Worm (Caenorhabditis elegans): Measurements from ENCODE around the gene sir-2.1.

The sir-2.1 gene

ce11 chrIV:10366018-10366417 lies at the start of gene sir-2.1:
TSS of gene sir-2.1 (minus strand) at chrIV:10366229.
- TF ChIP-seq lin-15B (tag; optimal IDR thresholded peaks at IDR 0.05), result peak; percentile 58
- TF ChIP-seq elt-2 (tag; optimal IDR thresholded peaks at IDR 0.05), result peak; percentile 32
- no peak for TF ChIP-seq nhr-11 (tag; optimal IDR thresholded peaks at IDR 0.05)
- peak; percentile 54 for TF ChIP-seq lsy-12 (tag; optimal IDR thresholded peaks at IDR 0.05)
- TF ChIP-seq snpc-4 (tag; optimal IDR thresholded peaks at IDR 0.05), result peak; percentile 33
- TF ChIP-seq jun-1 (tag; optimal IDR thresholded peaks at IDR 0.05), result peak; percentile 2
- no peak for TF ChIP-seq zag-1 (tag; optimal IDR thresholded peaks at IDR 0.05)
- peak; percentile 31 for TF ChIP-seq ceh-28 (tag; optimal IDR thresholded peaks at IDR 0.05)
- peak; percentile 13 for TF ChIP-seq nhr-43 (tag; optimal IDR thresholded peaks at IDR 0.05; ENCODE audit: poor library complexity, severe bottlenecking)
- peak; percentile 55 for TF ChIP-seq nhr-23 (tag; optimal IDR thresholded peaks at IDR 0.05)
- no peak for TF ChIP-seq unc-62 (GFP tag; optimal IDR thresholded peaks at IDR 0.05)
- TF ChIP-seq nhr-25 (tag; optimal IDR thresholded peaks at IDR 0.05), result peak; percentile 9
- TF ChIP-seq lin-39 (tag; optimal IDR thresholded peaks at IDR 0.05), result peak; percentile 27
- TF ChIP-seq ama-1 (optimal IDR thresholded peaks at IDR 0.05), result peak; percentile 59
- TF ChIP-seq mdl-1 (tag; optimal IDR thresholded peaks at IDR 0.05), result no peak
- peak; percentile 47 for TF ChIP-seq pha-4 (tag; optimal IDR thresholded peaks at IDR 0.05)
- TF ChIP-seq nfya-1 (tag; optimal IDR thresholded peaks at IDR 0.05; ENCODE audit: insufficient read depth), result peak; percentile 26

- TF ChIP-seq snpc-4 (tag; optimal IDR thresholded peaks at IDR 0.05), result no peak
- no peak for TF ChIP-seq lin-15B (tag; optimal IDR thresholded peaks at IDR 0.05)
- TF ChIP-seq lsy-12 (tag; optimal IDR thresholded peaks at IDR 0.05), result no peak
- TF ChIP-seq skn-1 (tag; optimal IDR thresholded peaks at IDR 0.05), result no peak
- no peak for TF ChIP-seq ztf-4 (tag; optimal IDR thresholded peaks at IDR 0.05)
- no peak for TF ChIP-seq ceh-82 (tag; optimal IDR thresholded peaks at IDR 0.05)
Observed at ce11 chrIV:10413828-10414227, 47.8 kb upstream of the sir-2.1 start, which contains the start of gene R10H10.7. TSS of gene R10H10.7 (minus strand) at chrIV:10413928.

- no peak for TF ChIP-seq elt-3 (tag; optimal IDR thresholded peaks at IDR 0.05)
- no peak for TF ChIP-seq ceh-82 (tag; optimal IDR thresholded peaks at IDR 0.05)
- no peak for TF ChIP-seq aly-2 (tag; optimal IDR thresholded peaks at IDR 0.05)
- TF ChIP-seq snpc-4 (tag; optimal IDR thresholded peaks at IDR 0.05), result no peak
- no peak for TF ChIP-seq lin-39 (tag; optimal IDR thresholded peaks at IDR 0.05)
- TF ChIP-seq unc-62 (GFP tag; optimal IDR thresholded peaks at IDR 0.05), result no peak
- no peak for TF ChIP-seq mdl-1 (tag; optimal IDR thresholded peaks at IDR 0.05)
Observed at ce11 chrIV:10409377-10409776, 43.3 kb upstream of the sir-2.1 start, which contains the start of gene rfk-1. TSS of gene rfk-1 (minus strand) at chrIV:10409477.

- no peak for TF ChIP-seq ceh-82 (tag; optimal IDR thresholded peaks at IDR 0.05)
- no peak for TF ChIP-seq fos-1 (tag; optimal IDR thresholded peaks at IDR 0.05)
- no peak for TF ChIP-seq nhr-12 (tag; optimal IDR thresholded peaks at IDR 0.05)
- peak; percentile 71 for TF ChIP-seq fkh-10 (GFP tag; optimal IDR thresholded peaks at IDR 0.05)
- no peak for TF ChIP-seq elt-1 (tag; optimal IDR thresholded peaks at IDR 0.05)
- no peak for TF ChIP-seq lsy-12 (tag; optimal IDR thresholded peaks at IDR 0.05)
- peak; percentile 54 for TF ChIP-seq snpc-4 (tag; optimal IDR thresholded peaks at IDR 0.05)
- TF ChIP-seq nhr-23 (tag; optimal IDR thresholded peaks at IDR 0.05), result no peak
- TF ChIP-seq eor-1 (tag; optimal IDR thresholded peaks at IDR 0.05), result no peak
- peak; percentile 79 for TF ChIP-seq hmg-11 (tag; optimal IDR thresholded peaks at IDR 0.05)
- TF ChIP-seq tbx-2 (tag; optimal IDR thresholded peaks at IDR 0.05), result peak; percentile 69
- no peak for TF ChIP-seq mdl-1 (tag; optimal IDR thresholded peaks at IDR 0.05)
- peak; percentile 24 for TF ChIP-seq zag-1 (tag; optimal IDR thresholded peaks at IDR 0.05)
- TF ChIP-seq nhr-28 (tag; optimal IDR thresholded peaks at IDR 0.05), result no peak
- peak; percentile 87 for TF ChIP-seq nfya-1 (tag; optimal IDR thresholded peaks at IDR 0.05; ENCODE audit: insufficient read depth)
- TF ChIP-seq unc-62 (GFP tag; optimal IDR thresholded peaks at IDR 0.05), result peak; percentile 47
- peak; percentile 36 for TF ChIP-seq sea-2 (GFP tag; optimal IDR thresholded peaks at IDR 0.05)
- TF ChIP-seq pqm-1 (tag; optimal IDR thresholded peaks at IDR 0.05), result no peak
- TF ChIP-seq fkh-2 (tag; optimal IDR thresholded peaks at IDR 0.05), result no peak
- no peak for TF ChIP-seq ama-1 (optimal IDR thresholded peaks at IDR 0.05)
- no peak for TF ChIP-seq jun-1 (tag; optimal IDR thresholded peaks at IDR 0.05)
- no peak for TF ChIP-seq elt-2 (tag; optimal IDR thresholded peaks at IDR 0.05)
- no peak for TF ChIP-seq skn-1 (tag; optimal IDR thresholded peaks at IDR 0.05)
- TF ChIP-seq mml-1 (tag; optimal IDR thresholded peaks at IDR 0.05), result no peak
- no peak for TF ChIP-seq ceh-28 (tag; optimal IDR thresholded peaks at IDR 0.05)
- peak; percentile 27 for TF ChIP-seq lin-15B (tag; optimal IDR thresholded peaks at IDR 0.05)
- peak; percentile 68 for TF ChIP-seq lin-39 (tag; optimal IDR thresholded peaks at IDR 0.05)
Observed at ce11 chrIV:10403193-10404058, 37.4 kb upstream of the sir-2.1 start, which contains the start of gene gpa-7. TSS of gene gpa-7 (plus strand) at chrIV:10404008.
